Fruit fly (Drosophila melanogaster) whole organism, embryonic: ENCODE results near the gene Mer.
A peak's percentile ranks its signal among the peaks of the same experiment; 100 is the strongest.

Experiments used
- Atf3 ChIP-seq: fragments of 200-800 bp; sonication (Bioruptor generic); optimal IDR thresholded peaks from 3 replicates; lab custom pipeline; 2016; ENCODE audit warnings: missing biosample characterization, missing genetic modification characterization
- CG11695 ChIP-seq: fragments of 200-800 bp; sonication (Bioruptor generic); IDR thresholded peaks from 3 replicates; pipeline ENCODE4 v1.3.6; 2022; ENCODE audit warnings: missing biosample characterization, missing genetic modification characterization
- CG14860 ChIP-seq: fragments of 200-800 bp; sonication (Bioruptor generic); IDR thresholded peaks from 3 replicates; pipeline ENCODE4 v1.3.6; 2022; ENCODE audit warnings: missing biosample characterization, missing genetic modification characterization; ENCODE audit not compliant: partially characterized antibody
- CG1529 ChIP-seq: fragments of 200-800 bp; sonication (Bioruptor generic); optimal IDR thresholded peaks from 3 replicates; lab custom pipeline; 2018; ENCODE audit warnings: missing biosample characterization, missing genetic modification characterization
- CG15479 ChIP-seq: fragments of 200-800 bp; sonication (Bioruptor generic); optimal IDR thresholded peaks from 3 replicates; lab custom pipeline; 2019; ENCODE audit warnings: missing biosample characterization, mild to moderate bottlenecking, missing genetic modification characterization, moderate library complexity
- CG16779 ChIP-seq: fragments of 200-800 bp; sonication (Bioruptor generic); IDR thresholded peaks from 2 replicates; pipeline ENCODE4 v1.3.6; 2022; ENCODE audit warnings: missing biosample characterization, missing genetic modification characterization
- CG17612 ChIP-seq: fragments of 200-800 bp; sonication (Bioruptor generic); IDR thresholded peaks from 2 replicates; pipeline ENCODE4 v1.3.6; 2022; ENCODE audit warnings: missing biosample characterization, missing genetic modification characterization
- CG17802 ChIP-seq: fragments of 200-800 bp; sonication (Bioruptor generic); optimal IDR thresholded peaks from 2 replicates; lab custom pipeline; 2018; ENCODE audit warnings: missing biosample characterization, mild to moderate bottlenecking, missing genetic modification characterization, moderate library complexity
- CG30403 ChIP-seq: fragments of 200-800 bp; sonication (Bioruptor generic); optimal IDR thresholded peaks from 3 replicates; lab custom pipeline; 2016; ENCODE audit warnings: missing biosample characterization, missing genetic modification characterization
- CG3281 ChIP-seq: fragments of 200-800 bp; sonication (Bioruptor generic); optimal IDR thresholded peaks from 3 replicates; lab custom pipeline; 2017; ENCODE audit warnings: missing biosample characterization, mild to moderate bottlenecking, missing genetic modification characterization
- CG33213 ChIP-seq: fragments of 200-800 bp; sonication (Bioruptor generic); optimal IDR thresholded peaks from 3 replicates; lab custom pipeline; 2016; ENCODE audit warnings: missing biosample characterization, missing genetic modification characterization
- CG7556 ChIP-seq: fragments of 200-800 bp; sonication (Bioruptor generic); optimal IDR thresholded peaks from 2 replicates; lab custom pipeline; 2017; ENCODE audit warnings: missing biosample characterization, mild to moderate bottlenecking, missing genetic modification characterization
- CG8359 ChIP-seq: fragments of 200-800 bp; sonication (Bioruptor generic); optimal IDR thresholded peaks from 2 replicates; lab custom pipeline; 2017; ENCODE audit warnings: missing biosample characterization, mild to moderate bottlenecking, missing genetic modification characterization, borderline replicate concordance
- CG8478 ChIP-seq: fragments of >200 bp; optimal IDR thresholded peaks from 2 replicates; lab custom pipeline; 2018
- CG9727 ChIP-seq: fragments of 200-800 bp; sonication (Bioruptor generic); optimal IDR thresholded peaks from 3 replicates; lab custom pipeline; 2017; ENCODE audit warnings: missing biosample characterization, mild to moderate bottlenecking, missing genetic modification characterization
- CG9932 ChIP-seq: fragments of 200-800 bp; sonication (Bioruptor generic); IDR thresholded peaks from 2 replicates; pipeline ENCODE4 v1.3.6; 2022; ENCODE audit warnings: missing biosample characterization, missing genetic modification characterization
- CHES-1-like ChIP-seq: fragments of 200-800 bp; sonication (Bioruptor generic); optimal IDR thresholded peaks from 2 replicates; lab custom pipeline; 2016; ENCODE audit warnings: missing biosample characterization, missing genetic modification characterization
- Camta ChIP-seq: fragments of 200-800 bp; sonication (Bioruptor generic); optimal IDR thresholded peaks from 2 replicates; lab custom pipeline; 2016; ENCODE audit warnings: missing biosample characterization, missing genetic modification characterization
- Chrac-16 ChIP-seq: fragments of 200-800 bp; sonication (Bioruptor generic); optimal IDR thresholded peaks from 3 replicates; lab custom pipeline; 2016; ENCODE audit warnings: missing biosample characterization, missing genetic modification characterization
- D19B ChIP-seq: fragments of 200-800 bp; sonication (Bioruptor generic); optimal IDR thresholded peaks from 2 replicates; lab custom pipeline; 2017; ENCODE audit warnings: missing biosample characterization, mild to moderate bottlenecking, missing genetic modification characterization
- Dip2 ChIP-seq: fragments of 200-800 bp; sonication (Bioruptor generic); IDR thresholded peaks from 2 replicates; pipeline ENCODE4 v1.3.6; 2022; ENCODE audit warnings: missing biosample characterization, missing genetic modification characterization
- Fer2 ChIP-seq: fragments of 200-800 bp; sonication (Bioruptor generic); optimal IDR thresholded peaks from 2 replicates; lab custom pipeline; 2018; ENCODE audit warnings: missing biosample characterization, mild to moderate bottlenecking, missing genetic modification characterization, moderate library complexity
- Gug ChIP-seq: fragments of 200-800 bp; sonication (Bioruptor generic); IDR thresholded peaks from 4 replicates; pipeline ENCODE4 v1.3.6; 2022; ENCODE audit warnings: missing biosample characterization, missing genetic modification characterization
- HLH4C ChIP-seq: fragments of 200-800 bp; sonication (Bioruptor generic); IDR thresholded peaks from 3 replicates; pipeline ENCODE4 v1.3.6; 2022; ENCODE audit warnings: missing biosample characterization, missing genetic modification characterization; ENCODE audit not compliant: partially characterized antibody
- HmgZ ChIP-seq: fragments of 200-800 bp; sonication (Bioruptor generic); optimal IDR thresholded peaks from 2 replicates; lab custom pipeline; 2018; ENCODE audit warnings: missing biosample characterization, mild to moderate bottlenecking, missing genetic modification characterization
- Lim3 ChIP-seq: fragments of 200-800 bp; sonication (Bioruptor generic); IDR thresholded peaks from 2 replicates; pipeline ENCODE4 v1.3.6; 2022; ENCODE audit warnings: missing biosample characterization, missing genetic modification characterization
- Lpt ChIP-seq: fragments of >200 bp; optimal IDR thresholded peaks from 2 replicates; lab custom pipeline; 2018; ENCODE audit warnings: missing biosample characterization, missing genetic modification characterization
- MBD-R2 ChIP-seq: fragments of 200-800 bp; sonication (Bioruptor generic); IDR thresholded peaks from 2 replicates; pipeline ENCODE4 v1.3.6; 2022; ENCODE audit warnings: missing biosample characterization, missing genetic modification characterization
- Myb ChIP-seq: fragments of 200-800 bp; sonication (Bioruptor generic); optimal IDR thresholded peaks from 2 replicates; lab custom pipeline; 2016; ENCODE audit warnings: missing biosample characterization, missing genetic modification characterization
- NC2β ChIP-seq: fragments of 200-800 bp; sonication (Bioruptor generic); optimal IDR thresholded peaks from 2 replicates; lab custom pipeline; 2016; ENCODE audit warnings: missing biosample characterization, missing genetic modification characterization
- Poxn ChIP-seq: fragments of 200-800 bp; sonication (Bioruptor generic); IDR thresholded peaks from 2 replicates; pipeline ENCODE4 v1.3.6; 2022; ENCODE audit warnings: missing biosample characterization, missing genetic modification characterization
- Side ChIP-seq: fragments of 200-800 bp; sonication (Bioruptor generic); optimal IDR thresholded peaks from 2 replicates; lab custom pipeline; 2016; ENCODE audit warnings: missing biosample characterization, missing genetic modification characterization
- amos ChIP-seq: fragments of 200-800 bp; sonication (Bioruptor generic); IDR thresholded peaks from 2 replicates; pipeline ENCODE4 v1.3.6; 2022; ENCODE audit warnings: missing biosample characterization, missing genetic modification characterization; ENCODE audit not compliant: partially characterized antibody
- cas ChIP-seq: fragments of 200-800 bp; sonication (Bioruptor generic); IDR thresholded peaks from 2 replicates; pipeline ENCODE4 v1.3.6; 2022; ENCODE audit warnings: missing biosample characterization, missing genetic modification characterization
- crc ChIP-seq: fragments of 200-800 bp; sonication (Bioruptor generic); optimal IDR thresholded peaks from 2 replicates; lab custom pipeline; 2016; ENCODE audit warnings: missing biosample characterization, missing genetic modification characterization
- dmrt11E ChIP-seq: fragments of 200-800 bp; sonication (Bioruptor generic); optimal IDR thresholded peaks from 3 replicates; lab custom pipeline; 2018; ENCODE audit warnings: missing biosample characterization, mild to moderate bottlenecking, missing genetic modification characterization, moderate library complexity
- dpn ChIP-seq, 2 experiments: fragments of 200-800 bp; sonication (Bioruptor generic); optimal IDR thresholded peaks; 3 replicates each; lab custom pipeline; 2016; ENCODE audit warnings: missing biosample characterization in 2 of 2, missing genetic modification characterization in 2 of 2
- ems ChIP-seq: fragments of 200-800 bp; sonication (Bioruptor generic); optimal IDR thresholded peaks from 3 replicates; lab custom pipeline; 2016; ENCODE audit warnings: missing biosample characterization, missing genetic modification characterization
- gfzf ChIP-seq: fragments of 200-800 bp; sonication (Bioruptor generic); optimal IDR thresholded peaks from 2 replicates; lab custom pipeline; 2016; ENCODE audit warnings: missing biosample characterization, mild to moderate bottlenecking, missing genetic modification characterization, moderate library complexity
- hbn ChIP-seq: fragments of 200-800 bp; sonication (Bioruptor generic); IDR thresholded peaks from 2 replicates; pipeline ENCODE4 v1.3.6; 2022; ENCODE audit warnings: missing biosample characterization, missing genetic modification characterization; ENCODE audit not compliant: partially characterized antibody
- lab ChIP-seq: fragments of 200-800 bp; sonication (Bioruptor generic); optimal IDR thresholded peaks from 3 replicates; lab custom pipeline; 2017; ENCODE audit warnings: missing biosample characterization, missing genetic modification characterization, mild to moderate bottlenecking, moderate library complexity, missing genetic modification reagents
- luna ChIP-seq: fragments of 200-800 bp; sonication (Bioruptor generic); optimal IDR thresholded peaks from 2 replicates; lab custom pipeline; 2016; ENCODE audit warnings: missing biosample characterization, missing genetic modification characterization
- sc ChIP-seq, 3 experiments: fragments of >200 bp in 2 of 3; fragments of 200-800 bp in 1 of 3; sonication (Bioruptor generic) in 1 of 3; optimal IDR thresholded peaks; 2 replicates in 2 of 3; 3 replicates in 1 of 3; lab custom pipeline; 2017; ENCODE audit warnings: mild to moderate bottlenecking in 1 of 3, missing biosample characterization in 1 of 3, missing genetic modification characterization in 1 of 3, missing genetic modification reagents in 1 of 3
- schlank ChIP-seq: fragments of 200-800 bp; sonication (Bioruptor generic); optimal IDR thresholded peaks from 2 replicates; lab custom pipeline; 2018; ENCODE audit warnings: missing biosample characterization, mild to moderate bottlenecking, missing genetic modification characterization
- sim ChIP-seq: fragments of 200-800 bp; sonication (Bioruptor generic); IDR thresholded peaks from 2 replicates; pipeline ENCODE4 v1.3.6; 2022; ENCODE audit warnings: missing biosample characterization, missing genetic modification characterization
- sima ChIP-seq: fragments of 200-800 bp; sonication (Bioruptor generic); optimal IDR thresholded peaks from 2 replicates; lab custom pipeline; 2016; ENCODE audit warnings: missing biosample characterization, missing genetic modification characterization
- tin ChIP-seq: fragments of 200-800 bp; sonication (Bioruptor generic); optimal IDR thresholded peaks from 3 replicates; lab custom pipeline; 2016; ENCODE audit warnings: missing biosample characterization, missing genetic modification characterization
- vfl ChIP-seq: fragments of 200-800 bp; sonication (Bioruptor generic); optimal IDR thresholded peaks from 2 replicates; lab custom pipeline; 2016; ENCODE audit warnings: missing biosample characterization, missing genetic modification characterization
- vvl ChIP-seq: fragments of 200-800 bp; sonication (Bioruptor generic); IDR thresholded peaks from 2 replicates; pipeline ENCODE4 v1.3.6; 2022; ENCODE audit warnings: missing biosample characterization, missing genetic modification characterization
- wor ChIP-seq: fragments of 200-800 bp; sonication (Bioruptor generic); IDR thresholded peaks from 2 replicates; pipeline ENCODE4 v1.3.6; 2022; ENCODE audit warnings: missing biosample characterization, missing genetic modification characterization

Gene Mer

DNA sequence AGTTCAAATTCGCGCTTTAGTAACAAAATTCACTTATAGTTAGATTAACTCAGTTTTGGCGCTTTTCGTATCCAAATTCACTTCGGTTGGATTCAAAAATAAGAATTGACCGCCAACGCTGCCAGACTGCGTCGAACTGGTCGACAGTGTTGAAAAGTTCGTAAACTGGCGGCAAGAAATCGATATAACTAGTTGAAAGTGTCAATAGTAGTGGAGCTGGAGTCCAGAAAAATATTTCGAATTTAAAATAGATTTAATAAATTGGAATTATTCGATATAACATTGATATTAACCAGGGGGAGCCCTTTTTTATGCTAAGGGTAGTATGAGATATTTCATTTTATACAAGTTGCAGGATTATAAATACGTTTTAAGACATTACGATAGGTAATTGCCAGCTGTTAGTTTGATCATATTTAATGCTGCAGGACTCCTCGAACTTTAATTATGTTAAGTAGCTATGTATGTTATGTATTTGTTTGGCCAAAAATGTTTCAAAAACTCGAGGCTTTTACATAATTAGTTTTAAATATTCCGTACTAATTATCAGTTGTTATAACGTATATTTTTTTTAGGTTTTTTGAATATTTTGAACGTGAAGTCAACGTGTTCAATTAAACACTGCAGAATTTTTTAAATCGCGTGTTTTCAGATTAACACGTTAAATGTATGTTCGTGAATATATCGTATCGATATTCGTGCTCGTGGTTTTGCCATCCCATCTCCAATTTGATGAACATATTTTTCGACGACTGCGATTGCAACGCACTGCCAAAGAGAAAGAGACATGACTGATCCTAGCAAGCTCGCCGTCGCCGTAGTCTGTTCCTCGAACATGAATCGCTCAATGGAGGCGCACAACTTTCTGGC is 29.2 kb downstream of the Mer start, which contains the start of the genes CG14223 and Ssu72 (continued):
- TF ChIP-seq sc (optimal IDR thresholded peaks at IDR 0.05; lab: Kevin White, UChicago), result no peak
- no peak for TF ChIP-seq sc (GFP tag; optimal IDR thresholded peaks at IDR 0.05; lab: Kevin White, UChicago)
- no peak for TF ChIP-seq Dip2 (GFP tag; lab: Robert Waterston, UW)
- no peak for TF ChIP-seq schlank (tag; lab: Kevin White, UChicago)
- TF ChIP-seq CG9932, result peak; percentile 58
- no peak for TF ChIP-seq Lim3
- TF ChIP-seq Poxn, result no peak
- peak; percentile 45 for TF ChIP-seq MBD-R2 (GFP tag; lab: Robert Waterston, UW)
- no peak for TF ChIP-seq gfzf (GFP tag; lab: Kevin White, UChicago)
- TF ChIP-seq CG3281 (GFP tag; lab: Kevin White, UChicago), result no peak
- TF ChIP-seq Side (GFP tag; lab: Kevin White, UChicago), result no peak
- TF ChIP-seq Camta (GFP tag; lab: Kevin White, UChicago), result no peak
- no peak for TF ChIP-seq CG17612 (GFP tag; lab: Robert Waterston, UW)
- no peak for TF ChIP-seq CG8478 (lab: Kevin White, UChicago)
- TF ChIP-seq hbn (GFP tag; lab: Robert Waterston, UW), result peak; percentile 73
- TF ChIP-seq CG11695 (GFP tag; lab: Robert Waterston, UW), result no peak
- TF ChIP-seq vvl (GFP tag; lab: Robert Waterston, UW), result peak; percentile 32; the same call in 1 of the 2 replicates
- no peak for TF ChIP-seq CG8359 (GFP tag; lab: Kevin White, UChicago)
- peak; percentile 87 for TF ChIP-seq amos (GFP tag; lab: Robert Waterston, UW)
- TF ChIP-seq Gug (GFP tag; lab: Robert Waterston, UW), result 0 out of 4 replicates have a peak, but pooled peaks have one; percentile 13
- TF ChIP-seq dpn (GFP tag; optimal IDR thresholded peaks at IDR 0.05; lab: Kevin White, UChicago), result no peak
- TF ChIP-seq crc, result no peak
- TF ChIP-seq CG7556 (GFP tag; lab: Kevin White, UChicago), result no peak
- TF ChIP-seq sima (GFP tag; lab: Kevin White, UChicago), result no peak
- TF ChIP-seq Fer2 (tag; lab: Kevin White, UChicago), result no peak
- no peak for TF ChIP-seq Chrac-16 (GFP tag; lab: Kevin White, UChicago)
- TF ChIP-seq CG15479 (GFP tag; lab: Kevin White, UChicago), result no peak
- TF ChIP-seq cas (GFP tag; lab: Robert Waterston, UW), result no peak
- TF ChIP-seq Atf3 (GFP tag; lab: Kevin White, UChicago), result no peak
- no peak for TF ChIP-seq CG9727 (GFP tag; lab: Kevin White, UChicago)
- no peak for TF ChIP-seq sim (GFP tag; lab: Robert Waterston, UW)
- peak; percentile 57 for TF ChIP-seq HLH4C
- no peak for TF ChIP-seq CG17802 (tag; lab: Kevin White, UChicago)
- TF ChIP-seq CG33213 (GFP tag; lab: Kevin White, UChicago), result no peak
- TF ChIP-seq NC2β (GFP tag; lab: Kevin White, UChicago), result no peak
- TF ChIP-seq lab, result peak; percentile 25
- TF ChIP-seq CG30403 (GFP tag; lab: Kevin White, UChicago), result peak; percentile 29
- TF ChIP-seq CG1529 (GFP tag; lab: Kevin White, UChicago), result no peak
- TF ChIP-seq CG16779, result no peak
- no peak for TF ChIP-seq luna (GFP tag; lab: Kevin White, UChicago)
- peak; percentile 71 for TF ChIP-seq Myb (GFP tag; lab: Kevin White, UChicago)
- no peak for TF ChIP-seq ems (GFP tag; lab: Kevin White, UChicago)
- no peak for TF ChIP-seq vfl
- TF ChIP-seq Lpt (GFP tag; lab: Kevin White, UChicago), result no peak
- no peak for TF ChIP-seq D19B (GFP tag; lab: Kevin White, UChicago)
- TF ChIP-seq CG14860 (GFP tag; lab: Robert Waterston, UW), result peak; percentile 49; the same call in 2 of the 3 replicates
- no peak for TF ChIP-seq dmrt11E (tag; lab: Kevin White, UChicago)
- peak; percentile 3 for TF ChIP-seq HmgZ (tag; lab: Kevin White, UChicago)
- no peak for TF ChIP-seq wor (GFP tag; lab: Robert Waterston, UW)
- no peak for TF ChIP-seq tin (GFP tag; lab: Kevin White, UChicago)
- no peak for TF ChIP-seq CHES-1-like (GFP tag; lab: Kevin White, UChicago)
